Worm (Caenorhabditis elegans): Measurements from ENCODE around the gene M01H9.5.

M01H9.5 gene

DNA sequence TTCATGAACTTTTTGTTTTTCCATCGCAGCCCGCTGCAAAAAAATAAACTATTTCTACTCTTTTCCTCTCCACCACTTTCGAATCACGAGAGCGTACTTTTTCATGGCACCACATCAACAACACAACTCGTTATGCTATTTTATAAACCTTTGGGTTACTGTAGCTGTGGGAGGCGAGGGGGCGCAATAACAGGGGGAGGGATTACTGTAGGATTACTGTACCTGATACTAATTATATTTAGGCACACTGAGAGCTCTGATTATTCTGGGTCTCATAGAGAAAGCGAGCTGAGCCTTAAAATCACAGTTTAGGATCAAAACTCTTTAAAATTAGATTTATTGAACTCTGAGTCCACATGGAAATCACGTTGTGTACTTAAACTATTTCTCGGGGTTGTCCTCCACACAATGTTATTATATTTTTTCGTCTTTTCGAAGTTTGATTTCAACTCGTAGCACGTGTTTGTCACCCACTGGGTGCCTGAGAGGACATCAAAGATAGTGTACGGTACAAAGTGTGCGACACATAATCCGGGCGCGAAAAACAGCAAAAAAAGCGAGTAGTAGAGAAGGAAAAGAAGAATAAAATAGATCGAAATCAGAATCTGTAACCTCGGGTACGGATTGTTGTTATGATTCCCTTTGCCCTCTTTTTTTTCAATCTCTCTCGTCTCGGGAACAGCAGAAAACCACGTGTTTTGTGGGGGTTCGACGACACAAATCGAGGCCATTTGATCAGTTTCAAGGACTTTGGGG lies 7.3 kb downstream of the M01H9.5 start (continued):
- no peak for TF ChIP-seq tbx-2 (tag; optimal IDR thresholded peaks at IDR 0.05)
- no peak for TF ChIP-seq lin-15B (tag; optimal IDR thresholded peaks at IDR 0.05)
- no peak for TF ChIP-seq mdl-1 (tag; optimal IDR thresholded peaks at IDR 0.05)
- no peak for TF ChIP-seq nhr-77 (tag; optimal IDR thresholded peaks at IDR 0.05)
- no peak for TF ChIP-seq nhr-237 (tag; optimal IDR thresholded peaks at IDR 0.05)
- no peak for TF ChIP-seq R02D3.7 (tag; optimal IDR thresholded peaks at IDR 0.05)
- peak; percentile 37 for TF ChIP-seq pha-4 (tag; optimal IDR thresholded peaks at IDR 0.05)
- peak; percentile 85 for TF ChIP-seq nhr-25 (tag; optimal IDR thresholded peaks at IDR 0.05)
- TF ChIP-seq unc-39 (tag; optimal IDR thresholded peaks at IDR 0.05), result no peak
- no peak for TF ChIP-seq nhr-76 (tag; optimal IDR thresholded peaks at IDR 0.05)
- peak; percentile 15 for TF ChIP-seq mml-1 (tag; optimal IDR thresholded peaks at IDR 0.05)
- no peak for TF ChIP-seq fos-1 (tag; optimal IDR thresholded peaks at IDR 0.05)
- no peak for TF ChIP-seq nhr-28 (tag; optimal IDR thresholded peaks at IDR 0.05)

DNA sequence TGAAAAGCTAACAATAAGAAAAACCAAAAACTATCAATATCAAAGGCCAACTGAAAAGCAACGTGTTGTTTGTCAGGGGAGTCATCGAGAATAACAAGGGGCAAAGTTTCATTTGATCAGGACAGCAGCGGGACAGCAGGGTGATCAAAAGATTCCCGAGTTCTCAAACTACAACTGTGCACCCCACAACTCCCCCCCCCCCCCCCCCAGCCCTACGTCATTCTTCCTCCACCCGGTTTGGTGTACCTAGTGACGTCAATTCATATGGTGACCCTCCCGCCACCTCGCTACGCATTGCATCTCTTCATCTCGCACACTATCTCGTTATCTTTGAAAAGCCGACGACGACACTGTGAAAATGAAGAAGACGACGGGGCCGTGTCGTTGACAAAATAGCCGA lies 8.5 kb downstream of the M01H9.5 start:
- TF ChIP-seq snpc-4 (tag; optimal IDR thresholded peaks at IDR 0.05), result no peak
- peak; percentile 19 for TF ChIP-seq lsy-12 (tag; optimal IDR thresholded peaks at IDR 0.05)
- TF ChIP-seq nhr-25 (tag; optimal IDR thresholded peaks at IDR 0.05), result peak; percentile 14
- TF ChIP-seq ama-1 (optimal IDR thresholded peaks at IDR 0.05), result peak; percentile 83
- no peak for TF ChIP-seq nhr-11 (tag; optimal IDR thresholded peaks at IDR 0.05)
- peak; percentile 4 for TF ChIP-seq elt-2 (tag; optimal IDR thresholded peaks at IDR 0.05)
- TF ChIP-seq nhr-23 (tag; optimal IDR thresholded peaks at IDR 0.05), result peak; percentile 12

DNA sequence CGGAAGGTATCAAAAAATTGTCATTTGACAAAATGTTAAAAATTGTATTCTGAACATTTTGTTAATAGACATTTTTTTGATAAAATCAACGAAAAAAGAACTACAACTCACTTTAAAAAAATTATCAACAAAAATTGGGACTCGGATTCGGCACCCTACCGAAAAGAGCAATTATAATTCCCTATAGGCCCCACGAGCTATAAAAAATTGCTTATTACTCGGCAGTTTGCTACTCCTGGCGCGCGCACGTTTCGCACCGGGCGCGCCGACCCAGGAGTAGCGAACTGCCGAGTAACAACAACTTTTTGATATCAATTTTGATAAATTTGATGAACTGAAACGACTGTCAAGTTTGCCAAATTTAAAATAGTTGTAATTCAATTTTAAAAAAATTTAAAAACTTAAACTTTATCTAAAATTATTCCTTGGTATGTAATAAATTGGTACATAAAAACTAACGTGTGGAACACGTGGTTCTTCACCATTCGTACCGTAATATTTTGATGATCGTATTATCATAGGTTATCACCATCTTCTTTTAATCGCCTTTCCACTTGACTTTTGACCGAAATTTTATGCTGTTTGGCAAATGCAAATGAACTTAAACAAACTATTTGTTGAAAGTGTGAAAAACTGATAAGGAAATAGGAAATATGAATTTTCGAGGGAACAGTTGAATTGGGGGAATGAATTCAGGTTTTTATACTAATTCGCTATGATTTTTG lies 10.2 kb downstream of the M01H9.5 start:
- TF ChIP-seq ztf-4 (tag; optimal IDR thresholded peaks at IDR 0.05), result peak; percentile 14
- peak; percentile 3 for TF ChIP-seq ama-1 (optimal IDR thresholded peaks at IDR 0.05)
- TF ChIP-seq nhr-237 (tag; optimal IDR thresholded peaks at IDR 0.05), result no peak
- TF ChIP-seq mdl-1 (tag; optimal IDR thresholded peaks at IDR 0.05), result no peak
- TF ChIP-seq pha-4 (tag; optimal IDR thresholded peaks at IDR 0.05), result peak; percentile 58
- TF ChIP-seq lsy-12 (tag; optimal IDR thresholded peaks at IDR 0.05), result no peak
- peak; percentile 40 for TF ChIP-seq pqm-1 (tag; optimal IDR thresholded peaks at IDR 0.05)
- TF ChIP-seq elt-2 (tag; optimal IDR thresholded peaks at IDR 0.05), result peak; percentile 72

DNA sequence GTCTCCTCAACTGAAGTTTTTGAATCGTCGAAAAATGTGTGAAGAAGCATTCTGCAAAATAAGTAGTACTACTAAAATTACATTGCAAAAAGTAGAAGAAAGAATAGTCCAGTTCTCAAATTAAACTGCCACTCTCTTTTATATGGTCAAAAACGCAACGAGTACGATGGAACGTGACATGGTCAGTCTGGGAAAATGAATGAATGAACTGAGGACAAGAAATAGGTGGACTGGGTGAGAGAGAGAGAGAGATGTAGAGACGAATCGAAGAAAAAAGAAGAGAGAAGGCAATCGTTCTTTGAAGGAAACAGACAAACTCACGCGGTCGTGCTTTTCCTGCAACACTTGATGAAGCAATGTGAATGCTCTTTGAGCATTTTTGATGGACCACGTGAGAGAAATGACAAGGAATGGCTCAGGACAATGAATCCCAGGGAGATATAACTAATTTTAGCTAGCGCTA lies 11.8 kb downstream of the M01H9.5 start, which contains the start of gene M01H9.3:
Gene M01H9.3 (minus strand): TSS at position 51 of the 463 bp plus-strand sequence.
- TF ChIP-seq nhr-23 (tag; optimal IDR thresholded peaks at IDR 0.05), result no peak
- peak; percentile 71 for TF ChIP-seq lin-39 (tag; optimal IDR thresholded peaks at IDR 0.05)
- no peak for TF ChIP-seq ceh-9 (tag; optimal IDR thresholded peaks at IDR 0.05)
- no peak for TF ChIP-seq daf-12 (tag; optimal IDR thresholded peaks at IDR 0.05)
- peak; percentile 70 for TF ChIP-seq ama-1 (optimal IDR thresholded peaks at IDR 0.05)
- peak; percentile 59 for TF ChIP-seq elt-2 (tag; optimal IDR thresholded peaks at IDR 0.05)
- TF ChIP-seq eor-1 (tag; optimal IDR thresholded peaks at IDR 0.05), result no peak
- no peak for TF ChIP-seq elt-3 (tag; optimal IDR thresholded peaks at IDR 0.05)
- no peak for TF ChIP-seq nhr-67 (tag; optimal IDR thresholded peaks at IDR 0.05)
- TF ChIP-seq ztf-4 (tag; optimal IDR thresholded peaks at IDR 0.05), result no peak
- no peak for TF ChIP-seq egl-5 (tag; optimal IDR thresholded peaks at IDR 0.05)
- TF ChIP-seq nhr-76 (tag; optimal IDR thresholded peaks at IDR 0.05), result no peak
- TF ChIP-seq unc-62 (GFP tag; optimal IDR thresholded peaks at IDR 0.05), result no peak
- TF ChIP-seq unc-39 (tag; optimal IDR thresholded peaks at IDR 0.05), result no peak
- no peak for TF ChIP-seq snpc-4 (tag; optimal IDR thresholded peaks at IDR 0.05)
- TF ChIP-seq fos-1 (tag; optimal IDR thresholded peaks at IDR 0.05), result no peak
- TF ChIP-seq pha-4 (tag; optimal IDR thresholded peaks at IDR 0.05), result peak; percentile 54
- no peak for TF ChIP-seq sea-2 (GFP tag; optimal IDR thresholded peaks at IDR 0.05)
- no peak for TF ChIP-seq nhr-11 (tag; optimal IDR thresholded peaks at IDR 0.05)
- TF ChIP-seq mdl-1 (tag; optimal IDR thresholded peaks at IDR 0.05), result peak; percentile 63
- TF ChIP-seq pqm-1 (tag; optimal IDR thresholded peaks at IDR 0.05), result peak; percentile 41
- TF ChIP-seq aly-2 (tag; optimal IDR thresholded peaks at IDR 0.05), result no peak
- no peak for TF ChIP-seq ztf-11 (tag; optimal IDR thresholded peaks at IDR 0.05)
- no peak for TF ChIP-seq R02D3.7 (tag; optimal IDR thresholded peaks at IDR 0.05)
- no peak for TF ChIP-seq ZK546.5 (tag; optimal IDR thresholded peaks at IDR 0.05)
- no peak for TF ChIP-seq nhr-28 (tag; optimal IDR thresholded peaks at IDR 0.05)
- TF ChIP-seq ceh-16 (tag; optimal IDR thresholded peaks at IDR 0.05), result no peak
- TF ChIP-seq jun-1 (tag; optimal IDR thresholded peaks at IDR 0.05), result no peak
- peak; percentile 46 for TF ChIP-seq nhr-25 (tag; optimal IDR thresholded peaks at IDR 0.05)
- no peak for TF ChIP-seq fkh-10 (GFP tag; optimal IDR thresholded peaks at IDR 0.05)
- TF ChIP-seq zag-1 (tag; optimal IDR thresholded peaks at IDR 0.05), result no peak
- no peak for TF ChIP-seq nhr-43 (tag; optimal IDR thresholded peaks at IDR 0.05; ENCODE audit: poor library complexity, severe bottlenecking)
- no peak for TF ChIP-seq nhr-77 (tag; optimal IDR thresholded peaks at IDR 0.05)
- no peak for TF ChIP-seq ceh-82 (tag; optimal IDR thresholded peaks at IDR 0.05)
- no peak for TF ChIP-seq ceh-28 (tag; optimal IDR thresholded peaks at IDR 0.05)
- peak; percentile 64 for TF ChIP-seq nfya-1 (tag; optimal IDR thresholded peaks at IDR 0.05; ENCODE audit: insufficient read depth)
- no peak for TF ChIP-seq hmg-11 (tag; optimal IDR thresholded peaks at IDR 0.05)
- TF ChIP-seq lsy-12 (tag; optimal IDR thresholded peaks at IDR 0.05), result peak; percentile 33
- TF ChIP-seq tbx-2 (tag; optimal IDR thresholded peaks at IDR 0.05), result no peak

Data from whole organism, L3 larva.